Worm (Caenorhabditis elegans) whole organism, late embryonic: Measurements from ENCODE around the gene nhr-258.

Experiments used
- C08G9.2 ChIP-seq: sonication (generic microtip); optimal IDR thresholded peaks from 2 replicates; lab custom pipeline; 2016; ENCODE audit warnings: mild to moderate bottlenecking, missing genetic modification characterization, moderate library complexity, missing compliant biosample characterization
- F13H6.1 ChIP-seq: sonication (generic microtip); optimal IDR thresholded peaks from 2 replicates; lab custom pipeline; 2016; ENCODE audit warnings: missing genetic modification characterization, missing compliant biosample characterization
- ama-1 ChIP-seq: fragments of 150-350 bp; optimal IDR thresholded peaks from 2 replicates; lab custom pipeline; 2014
- ceh-14 ChIP-seq: sonication (generic microtip); optimal IDR thresholded peaks from 2 replicates; lab custom pipeline; 2016; ENCODE audit warnings: missing genotype, missing genetic modification characterization, missing compliant biosample characterization
- ceh-24 ChIP-seq: sonication (generic microtip); optimal IDR thresholded peaks from 2 replicates; lab custom pipeline; 2016; ENCODE audit warnings: mild to moderate bottlenecking, missing genetic modification characterization, missing compliant biosample characterization
- ceh-9 ChIP-seq: sonication (generic microtip); optimal IDR thresholded peaks from 2 replicates; lab custom pipeline; 2016; ENCODE audit warnings: mild to moderate bottlenecking, missing genetic modification characterization, inconsistent platforms, missing compliant biosample characterization
- dmd-4 ChIP-seq: sonication (generic microtip); optimal IDR thresholded peaks from 2 replicates; lab custom pipeline; 2016; ENCODE audit warnings: borderline replicate concordance, missing genetic modification characterization, missing compliant biosample characterization
- dve-1 ChIP-seq: sonication (generic microtip); optimal IDR thresholded peaks from 2 replicates; lab custom pipeline; 2017; ENCODE audit warnings: antibody characterized with exemption, mild to moderate bottlenecking, missing genetic modification characterization, missing compliant biosample characterization
- elt-2 ChIP-seq: sonication (generic microtip); optimal IDR thresholded peaks from 2 replicates; lab custom pipeline; 2016; ENCODE audit warnings: missing genetic modification reagents, missing genetic modification characterization, missing compliant biosample characterization
- gmeb-2 ChIP-seq: sonication (generic microtip); optimal IDR thresholded peaks from 2 replicates; lab custom pipeline; 2016; ENCODE audit warnings: missing genetic modification characterization, inconsistent platforms, missing compliant biosample characterization
- hlh-13 ChIP-seq: fragments of 200-800 bp; sonication (Bioruptor generic); optimal IDR thresholded peaks from 2 replicates; lab custom pipeline; 2018; ENCODE audit warnings: mild to moderate bottlenecking, missing genetic modification characterization, missing compliant biosample characterization
- hlh-30 ChIP-seq: sonication (generic microtip); optimal IDR thresholded peaks from 2 replicates; lab custom pipeline; 2017; ENCODE audit warnings: antibody characterized with exemption, missing genetic modification characterization, missing compliant biosample characterization; ENCODE audit not compliant: insufficient read depth
- tbx-2 ChIP-seq: sonication (generic microtip); optimal IDR thresholded peaks from 2 replicates; lab custom pipeline; 2016; ENCODE audit warnings: missing genetic modification characterization, missing compliant biosample characterization

ce11 chrIV:8062359-8062758, 17.6 kb downstream of the nhr-258 start, which contains the start of gene sax-7:
- TF ChIP-seq elt-2 (tag; lab: Kevin White, UChicago) (no peak), ceh-9 (tag; lab: Kevin White, UChicago) (no peak), hlh-13 (GFP tag; lab: Kevin White, UChicago) (no peak), tbx-2 (tag; lab: Kevin White, UChicago) (no peak), ama-1 (lab: Kevin White, UChicago) (no peak), dve-1 (tag; lab: Kevin White, UChicago) (no peak), ceh-14 (tag; lab: Kevin White, UChicago) (no peak), F13H6.1 (tag; lab: Kevin White, UChicago) (no peak), dmd-4 (tag; lab: Kevin White, UChicago) (no peak), gmeb-2 (tag; lab: Kevin White, UChicago) (no peak), hlh-30 (tag; lab: Kevin White, UChicago) (no peak), ceh-24 (tag; lab: Kevin White, UChicago) (no peak), C08G9.2 (tag; lab: Kevin White, UChicago) (no peak)
